Fruit fly (Drosophila melanogaster): ENCODE measurements around the gene RnrL.

DNA sequence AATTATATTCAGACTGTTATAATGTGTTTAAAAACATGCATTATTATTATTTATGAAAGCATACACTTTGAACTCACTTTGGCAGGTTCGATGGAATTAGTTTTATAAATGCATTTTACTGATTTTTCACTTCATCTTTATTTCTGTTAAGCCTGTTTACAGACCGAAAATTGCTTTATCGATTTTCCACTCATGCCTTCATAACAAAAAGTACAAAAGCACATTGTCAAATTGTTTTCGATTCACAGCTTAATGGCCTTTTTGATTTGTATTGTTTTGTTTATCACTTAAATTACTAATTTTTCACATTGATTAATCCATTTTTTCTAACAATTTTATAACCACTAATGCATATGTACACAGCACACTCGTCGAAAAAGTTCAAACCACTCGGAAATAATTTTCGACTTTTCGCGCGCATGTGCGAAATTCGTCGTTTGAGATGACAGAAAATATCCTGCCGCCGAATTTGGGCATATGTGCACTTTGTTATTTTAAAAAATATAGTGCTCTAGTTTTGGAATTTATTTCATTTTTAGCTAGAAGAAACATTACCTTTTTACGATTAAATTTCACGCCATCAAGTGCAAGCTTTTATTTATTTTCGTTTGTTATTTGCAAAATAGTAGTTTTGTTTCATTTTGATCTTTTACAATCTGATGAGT lies 46.0 kb upstream of the RnrL start, which contains the start of gene rho-5:
- TF ChIP-seq psq (optimal IDR thresholded peaks at IDR 0.05) (no peak), ttk (optimal IDR thresholded peaks at IDR 0.05) (no peak), insv (optimal IDR thresholded peaks at IDR 0.05) (no peak), h (optimal IDR thresholded peaks at IDR 0.05) (no peak), Myc (optimal IDR thresholded peaks at IDR 0.05) (no peak), Sin3A (optimal IDR thresholded peaks at IDR 0.05) (no peak)
